Worm (Caenorhabditis elegans): Measurements from ENCODE around the gene C46G7.2.

ce11 chrIV:5983191-5983590 lies 31.8 kb upstream of the C46G7.2 start:
- TF ChIP-seq zag-1 (tag; optimal IDR thresholded peaks at IDR 0.05) (no peak), nhr-12 (tag; optimal IDR thresholded peaks at IDR 0.05) (no peak), ama-1 (optimal IDR thresholded peaks at IDR 0.05) (no peak), jun-1 (tag; optimal IDR thresholded peaks at IDR 0.05) (no peak), nhr-11 (tag; optimal IDR thresholded peaks at IDR 0.05) (no peak), ztf-11 (tag; optimal IDR thresholded peaks at IDR 0.05) (no peak), snpc-4 (tag; optimal IDR thresholded peaks at IDR 0.05) (no peak), skn-1 (tag; optimal IDR thresholded peaks at IDR 0.05) (no peak), nhr-20 (tag; optimal IDR thresholded peaks at IDR 0.05) (no peak), nhr-90 (tag; optimal IDR thresholded peaks at IDR 0.05; ENCODE audit: poor library complexity) (no peak)
